Worm (Caenorhabditis elegans): ENCODE measurements around the gene fbxb-99.

ce11 chrII:3839562-3839961 lies 46.3 kb upstream of the fbxb-99 start, which contains the start of gene C17A2.4:
- TF ChIP-seq egl-27 (tag; optimal IDR thresholded peaks at IDR 0.05) (no peak), nhr-237 (tag; optimal IDR thresholded peaks at IDR 0.05) (no peak), mdl-1 (tag; optimal IDR thresholded peaks at IDR 0.05) (no peak)
